Fruit fly (Drosophila melanogaster) whole organism, pupa: ENCODE data around the gene CG9776.

Experiments used
- CG13204 ChIP-seq: fragments of 200-800 bp; sonication (Bioruptor generic); optimal IDR thresholded peaks from 2 replicates; lab custom pipeline; 2018; ENCODE audit warnings: missing biosample characterization, mild to moderate bottlenecking, missing genetic modification characterization, moderate library complexity
- CG8301 ChIP-seq: fragments of 200-800 bp; sonication (Bioruptor generic); optimal IDR thresholded peaks from 2 replicates; lab custom pipeline; 2018; ENCODE audit warnings: missing biosample characterization, mild to moderate bottlenecking, missing genetic modification characterization
- D1 ChIP-seq: fragments of 200-800 bp; sonication (Bioruptor generic); optimal IDR thresholded peaks from 2 replicates; lab custom pipeline; 2018; ENCODE audit warnings: missing biosample characterization, mild to moderate bottlenecking, missing genetic modification characterization, moderate library complexity
- Snoo ChIP-seq: fragments of 200-800 bp; sonication (Bioruptor generic); optimal IDR thresholded peaks from 3 replicates; lab custom pipeline; 2017; ENCODE audit warnings: missing biosample characterization, mild to moderate bottlenecking, missing genetic modification characterization, inconsistent platforms

- TF ChIP-seq CG8301 (tag; lab: Kevin White, UChicago) (no peak), D1 (tag; lab: Kevin White, UChicago) (no peak), Snoo (tag; lab: Kevin White, UChicago) (no peak), CG13204 (GFP tag; lab: Kevin White, UChicago) (no peak)
Measured at dm6 chr3R:4350199-4350598, 16.3 kb upstream of the CG9776 start.
